Worm (Caenorhabditis elegans): ENCODE measurements around the gene C01G10.6.

DNA sequence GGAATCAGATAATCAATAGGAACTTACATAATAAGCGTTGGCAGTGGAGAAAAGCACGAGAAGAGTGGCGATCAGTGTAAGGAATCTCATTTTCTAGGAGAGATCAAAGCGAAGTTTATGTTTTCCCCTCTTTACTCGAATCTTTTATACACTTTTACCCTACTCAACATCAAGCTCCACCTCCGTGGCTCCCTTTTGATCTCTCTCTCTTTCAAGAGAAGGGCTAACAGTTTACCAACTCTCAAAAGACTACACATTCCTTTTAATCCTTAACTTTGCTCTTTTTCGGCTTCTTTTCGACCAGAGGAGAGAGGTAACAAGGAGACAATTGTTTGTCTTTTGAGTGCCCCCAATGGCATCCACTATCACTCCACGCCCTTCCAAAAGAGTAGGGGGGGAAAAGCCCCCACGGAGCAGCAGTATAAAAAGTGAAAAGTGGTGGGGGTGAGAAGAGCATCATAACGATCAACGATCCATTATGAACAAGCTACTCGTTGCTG is at the start of gene C01G10.6, which contains the start of gene C01G10.15:
- no peak for TF ChIP-seq W03F9.2 (tag; optimal IDR thresholded peaks at IDR 0.05)
- TF ChIP-seq him-1 (tag; optimal IDR thresholded peaks at IDR 0.05), result no peak
